Fruit fly (Drosophila melanogaster) whole organism, embryonic: ENCODE results near the gene sob.

Experiments
- Bteb2 ChIP-seq: fragments of 200-800 bp; sonication (Bioruptor generic); optimal IDR thresholded peaks from 2 replicates; lab custom pipeline; 2016; ENCODE audit warnings: missing biosample characterization, missing genetic modification characterization
- CG8924 ChIP-seq: fragments of 200-800 bp; optimal IDR thresholded peaks from 3 replicates; lab custom pipeline; 2019; ENCODE audit warnings: missing biosample characterization, mild to moderate bottlenecking, missing genetic modification characterization, moderate library complexity
- Hr3 ChIP-seq: fragments of 200-800 bp; sonication (Bioruptor generic); optimal IDR thresholded peaks from 3 replicates; lab custom pipeline; 2016; ENCODE audit warnings: missing biosample characterization, missing genetic modification characterization
- zf30C ChIP-seq: fragments of 200-800 bp; sonication (Bioruptor generic); optimal IDR thresholded peaks from 3 replicates; lab custom pipeline; 2018; ENCODE audit warnings: missing biosample characterization, mild to moderate bottlenecking, missing genetic modification characterization

- no peak for TF ChIP-seq CG8924 (tag; lab: Kevin White, UChicago)
- no peak for TF ChIP-seq Bteb2 (GFP tag; lab: Kevin White, UChicago)
- no peak for TF ChIP-seq zf30C (GFP tag; lab: Kevin White, UChicago)
- no peak for TF ChIP-seq Hr3 (GFP tag; lab: Kevin White, UChicago)
These were observed 3.7 kb upstream of the sob start for dm6 chr2L:3584296-3584671.
